Fruit fly (Drosophila melanogaster) whole organism: ENCODE results near the gene Osi7.

Source experiments
- Dll ChIP-seq: fragments of >200 bp; optimal IDR thresholded peaks from 2 replicates; lab custom pipeline; 2017
- EcR ChIP-seq, 2 experiments: fragments of >200 bp; optimal IDR thresholded peaks; 2 replicates each; lab custom pipeline; 2017; ENCODE audit warnings: missing biosample characterization in 2 of 2, missing genetic modification characterization in 2 of 2, missing genetic modification reagents in 2 of 2
- pan ChIP-seq: fragments of >200 bp; optimal IDR thresholded peaks from 2 replicates; lab custom pipeline; 2017
- psq ChIP-seq: fragments of >200 bp; optimal IDR thresholded peaks from 2 replicates; lab custom pipeline; 2017
- usp ChIP-seq: fragments of >200 bp; optimal IDR thresholded peaks from 2 replicates; lab custom pipeline; 2017; ENCODE audit warnings: missing biosample characterization, missing genetic modification characterization, mixed read lengths

Osi7 gene

DNA sequence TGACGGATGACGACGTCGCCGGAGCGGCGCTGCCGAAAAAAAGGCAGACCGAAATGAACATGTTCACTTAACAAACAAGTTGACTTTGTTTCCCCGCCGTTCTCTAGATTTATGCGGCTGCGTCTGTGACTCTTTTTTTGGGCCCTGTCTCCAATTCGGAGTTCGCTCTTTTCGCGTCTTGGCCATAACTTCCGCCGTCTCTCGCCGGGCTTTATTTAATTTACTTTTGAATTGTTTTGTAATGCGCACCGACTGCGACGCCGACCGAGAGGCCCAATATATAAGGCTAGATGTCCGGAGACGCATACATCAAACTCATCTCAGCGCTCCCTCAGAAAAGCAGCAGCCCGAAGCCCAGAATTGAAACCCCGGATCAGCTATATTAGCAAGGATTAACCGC is 50.0 kb downstream of the Osi7 start, which contains the start of gene Osi14:
Osi14 (plus strand) TSS at position 301 of the 400 bp plus-strand sequence.
- TF ChIP-seq pan (lab: Kevin White, UChicago) (no peak), Dll (lab: Kevin White, UChicago) (no peak), psq (no peak), usp (GFP tag; lab: Kevin White, UChicago) (no peak), EcR (GFP tag; optimal IDR thresholded peaks at IDR 0.05; lab: Kevin White, UChicago) (no peak)
